Worm (Caenorhabditis elegans) whole organism, L1 larva: ENCODE measurements around the gene Y53F4B.25.
A peak's percentile ranks its signal among the peaks of the same experiment; 100 is the strongest.

Source experiments
- C34B4.2 ChIP-seq: sonication (generic microtip); optimal IDR thresholded peaks from 2 replicates; lab custom pipeline; 2017; ENCODE audit warnings: mild to moderate bottlenecking, missing genetic modification characterization, missing compliant biosample characterization
- F16B12.6 ChIP-seq: fragments of 150-350 bp; optimal IDR thresholded peaks from 2 replicates; lab custom pipeline; 2014; ENCODE audit warnings: missing biosample characterization, missing genetic modification characterization
- aha-1 ChIP-seq: fragments of 150-350 bp; optimal IDR thresholded peaks from 2 replicates; lab custom pipeline; 2014; ENCODE audit warnings: missing biosample characterization, missing genetic modification characterization
- alr-1 ChIP-seq: fragments of 200-800 bp; sonication (Bioruptor generic); optimal IDR thresholded peaks from 2 replicates; lab custom pipeline; 2018; ENCODE audit warnings: borderline replicate concordance, mild to moderate bottlenecking, missing genetic modification characterization, missing compliant biosample characterization
- aly-2 ChIP-seq: fragments of 150-350 bp; optimal IDR thresholded peaks from 2 replicates; lab custom pipeline; 2014; ENCODE audit warnings: missing biosample characterization, missing genetic modification characterization
- ama-1 ChIP-seq: fragments of 150-350 bp; optimal IDR thresholded peaks from 2 replicates; lab custom pipeline; 2014
- blmp-1 ChIP-seq: fragments of 150-350 bp; optimal IDR thresholded peaks from 2 replicates; lab custom pipeline; 2014; ENCODE audit warnings: missing biosample characterization, missing genetic modification characterization
- ceh-63 ChIP-seq: fragments of 200-800 bp; sonication (Bioruptor generic); optimal IDR thresholded peaks from 2 replicates; lab custom pipeline; 2018; ENCODE audit warnings: mild to moderate bottlenecking, missing genetic modification characterization, missing compliant biosample characterization
- ceh-82 ChIP-seq, 3 experiments: fragments of 150-350 bp in 1 of 3; sonication (generic microtip) in 2 of 3; optimal IDR thresholded peaks; 2 replicates each; lab custom pipeline; 2014 to 2017; ENCODE audit warnings: missing biosample characterization in 3 of 3, missing genetic modification characterization in 3 of 3
- ceh-88 ChIP-seq: fragments of 200-800 bp; sonication (Bioruptor generic); IDR thresholded peaks from 2 replicates; pipeline ENCODE4 v1.3.6; 2022; ENCODE audit warnings: missing genetic modification characterization, missing compliant biosample characterization
- ceh-90 ChIP-seq: sonication (generic microtip); optimal IDR thresholded peaks from 2 replicates; lab custom pipeline; 2016; ENCODE audit warnings: missing genetic modification characterization, missing compliant biosample characterization
- ces-1 ChIP-seq: fragments of 150-350 bp; optimal IDR thresholded peaks from 2 replicates; lab custom pipeline; 2014; ENCODE audit warnings: missing biosample characterization, missing genetic modification reagents, missing genetic modification characterization
- dsc-1 ChIP-seq: sonication (generic microtip); optimal IDR thresholded peaks from 2 replicates; lab custom pipeline; 2016; ENCODE audit warnings: mild to moderate bottlenecking, missing genetic modification characterization, missing compliant biosample characterization
- egl-13 ChIP-seq: sonication (generic microtip); optimal IDR thresholded peaks from 2 replicates; lab custom pipeline; 2016; ENCODE audit warnings: missing genotype, missing genetic modification reagents, missing genetic modification characterization, missing compliant biosample characterization
- egl-27 ChIP-seq, 2 experiments: fragments of 150-350 bp in 1 of 2; sonication (generic microtip); optimal IDR thresholded peaks; 3 replicates each; lab custom pipeline; 2017 to 2018; ENCODE audit warnings: missing biosample characterization in 2 of 2, missing genetic modification characterization in 2 of 2, missing genetic modification reagents in 2 of 2
- elt-2 ChIP-seq: sonication (generic microtip); optimal IDR thresholded peaks from 2 replicates; lab custom pipeline; 2016; ENCODE audit warnings: missing genetic modification characterization, mild to moderate bottlenecking, inconsistent platforms, missing compliant biosample characterization, missing genetic modification reagents
- elt-3 ChIP-seq, 6 experiments: fragments of 150-350 bp in 1 of 6; sonication (generic microtip); optimal IDR thresholded peaks; 2 replicates each; lab custom pipeline; 2017 to 2018; ENCODE audit warnings: missing biosample characterization in 6 of 6, missing genetic modification characterization in 6 of 6, inconsistent platforms in 1 of 6
- ets-5 ChIP-seq: fragments of 200-800 bp; sonication (Bioruptor generic); IDR thresholded peaks from 2 replicates; pipeline ENCODE4 v1.3.6; 2022; ENCODE audit warnings: missing genetic modification characterization, missing compliant biosample characterization
- fkh-10 ChIP-seq: sonication (generic microtip); optimal IDR thresholded peaks from 2 replicates; lab custom pipeline; 2017; ENCODE audit warnings: missing biosample characterization, missing genetic modification reagents, missing genetic modification characterization
- fkh-4 ChIP-seq: sonication (generic microtip); optimal IDR thresholded peaks from 2 replicates; lab custom pipeline; 2016; ENCODE audit warnings: missing compliant biosample characterization, missing genetic modification characterization, borderline replicate concordance
- fkh-8 ChIP-seq: sonication (generic microtip); optimal IDR thresholded peaks from 2 replicates; lab custom pipeline; 2016; ENCODE audit warnings: mild to moderate bottlenecking, missing genetic modification characterization, missing compliant biosample characterization
- hlh-17 ChIP-seq: fragments of 200-800 bp; sonication (Bioruptor generic); optimal IDR thresholded peaks from 2 replicates; lab custom pipeline; 2018; ENCODE audit warnings: missing genetic modification characterization, mild to moderate bottlenecking, missing compliant biosample characterization, moderate library complexity, borderline replicate concordance
- hlh-4 ChIP-seq: sonication (generic microtip); optimal IDR thresholded peaks from 2 replicates; lab custom pipeline; 2016; ENCODE audit warnings: mild to moderate bottlenecking, missing genetic modification characterization, missing compliant biosample characterization
- hpl-2 ChIP-seq: fragments of 150-350 bp; optimal IDR thresholded peaks from 2 replicates; lab custom pipeline; 2014; ENCODE audit warnings: missing biosample characterization, missing genetic modification reagents, missing genetic modification characterization
- isw-1 ChIP-seq: fragments of 200-800 bp; sonication (Bioruptor generic); IDR thresholded peaks from 2 replicates; pipeline ENCODE4 v1.3.6; 2022; ENCODE audit warnings: missing genetic modification characterization, missing compliant biosample characterization
- lin-15B ChIP-seq: fragments of 150-350 bp; sonication (generic microtip); optimal IDR thresholded peaks from 3 replicates; lab custom pipeline; 2014; ENCODE audit warnings: missing biosample characterization, missing genetic modification characterization
- lin-35 ChIP-seq, 2 experiments: fragments of 150-350 bp; optimal IDR thresholded peaks; 2 replicates each; lab custom pipeline; 2014; ENCODE audit warnings: missing biosample characterization in 2 of 2, missing genetic modification characterization in 2 of 2, missing genetic modification reagents in 2 of 2
- lir-3 ChIP-seq: sonication (generic microtip); optimal IDR thresholded peaks from 2 replicates; lab custom pipeline; 2016; ENCODE audit warnings: mild to moderate bottlenecking, missing genetic modification characterization, moderate library complexity, missing compliant biosample characterization; ENCODE audit not compliant: poor library complexity
- lsy-2 ChIP-seq, 2 experiments: fragments of 150-350 bp; optimal IDR thresholded peaks; 2 replicates each; lab custom pipeline; 2014; ENCODE audit warnings: missing biosample characterization in 2 of 2, missing genetic modification characterization in 2 of 2
- mef-2 ChIP-seq: fragments of 150-350 bp; optimal IDR thresholded peaks from 2 replicates; lab custom pipeline; 2014; ENCODE audit warnings: missing biosample characterization, missing genetic modification characterization
- mep-1 ChIP-seq: fragments of 150-350 bp; optimal IDR thresholded peaks from 2 replicates; lab custom pipeline; 2014; ENCODE audit warnings: missing biosample characterization, missing genetic modification characterization
- nhr-237 ChIP-seq: fragments of 150-350 bp; optimal IDR thresholded peaks from 2 replicates; lab custom pipeline; 2014; ENCODE audit warnings: missing biosample characterization, missing genetic modification characterization
- nhr-71 ChIP-seq: sonication (generic microtip); optimal IDR thresholded peaks from 2 replicates; lab custom pipeline; 2016; ENCODE audit warnings: mild to moderate bottlenecking, missing genetic modification characterization, moderate library complexity, missing compliant biosample characterization
- nhr-76 ChIP-seq: sonication (generic microtip); optimal IDR thresholded peaks from 2 replicates; lab custom pipeline; 2017; ENCODE audit warnings: missing biosample characterization, missing genetic modification characterization
- nhr-77 ChIP-seq: fragments of 150-350 bp; optimal IDR thresholded peaks from 2 replicates; lab custom pipeline; 2014; ENCODE audit warnings: missing biosample characterization, missing genetic modification characterization
- nhr-85 ChIP-seq: sonication (generic microtip); peaks from one replicate; lab custom pipeline; 2016; ENCODE audit warnings: missing genetic modification characterization, inconsistent platforms, missing compliant biosample characterization
- pqm-1 ChIP-seq: sonication (generic microtip); optimal IDR thresholded peaks from 3 replicates; lab custom pipeline; 2017; ENCODE audit warnings: missing biosample characterization, missing genetic modification characterization
- rnt-1 ChIP-seq: sonication (generic microtip); optimal IDR thresholded peaks from 2 replicates; lab custom pipeline; 2016; ENCODE audit warnings: mild to moderate bottlenecking, missing genetic modification characterization, moderate library complexity, missing compliant biosample characterization
- skn-1 ChIP-seq: fragments of 150-350 bp; optimal IDR thresholded peaks from 2 replicates; lab custom pipeline; 2014; ENCODE audit warnings: missing biosample characterization, missing genetic modification characterization
- snpc-4 ChIP-seq: fragments of 150-350 bp; optimal IDR thresholded peaks from 2 replicates; lab custom pipeline; 2014; ENCODE audit warnings: missing biosample characterization, missing genetic modification characterization
- sox-4 ChIP-seq: sonication (generic microtip); optimal IDR thresholded peaks from 2 replicates; lab custom pipeline; 2016; ENCODE audit warnings: missing genetic modification characterization, missing compliant biosample characterization
- tbx-2 ChIP-seq: sonication (generic microtip); optimal IDR thresholded peaks from 2 replicates; lab custom pipeline; 2016; ENCODE audit warnings: missing genetic modification characterization, missing compliant biosample characterization
- tlp-1 ChIP-seq: fragments of 150-350 bp; optimal IDR thresholded peaks from 2 replicates; lab custom pipeline; 2014; ENCODE audit warnings: missing biosample characterization, missing genetic modification characterization
- unc-30 ChIP-seq: sonication (generic microtip); optimal IDR thresholded peaks from 2 replicates; lab custom pipeline; 2017; ENCODE audit warnings: missing biosample characterization, missing genetic modification characterization
- unc-62 ChIP-seq: fragments of 150-350 bp; optimal IDR thresholded peaks from 2 replicates; lab custom pipeline; 2014; ENCODE audit warnings: missing biosample characterization, missing genetic modification reagents, missing genetic modification characterization
- unc-86 ChIP-seq: sonication (generic microtip); optimal IDR thresholded peaks from 2 replicates; lab custom pipeline; 2016; ENCODE audit warnings: missing genetic modification characterization, missing compliant biosample characterization
- zip-4 ChIP-seq: fragments of 200-800 bp; sonication (Bioruptor generic); optimal IDR thresholded peaks from 2 replicates; lab custom pipeline; 2018; ENCODE audit warnings: mild to moderate bottlenecking, missing genetic modification characterization, moderate library complexity, missing compliant biosample characterization
- ztf-11 ChIP-seq, 2 experiments: sonication (generic microtip); optimal IDR thresholded peaks; 2 replicates each; lab custom pipeline; 2016 to 2017; ENCODE audit warnings: missing genetic modification characterization in 2 of 2, missing biosample characterization in 1 of 2, missing compliant biosample characterization in 1 of 2
- ztf-4 ChIP-seq: fragments of 150-350 bp; optimal IDR thresholded peaks from 2 replicates; lab custom pipeline; 2014; ENCODE audit warnings: missing biosample characterization, missing genetic modification characterization

Y53F4B.25 gene

DNA sequence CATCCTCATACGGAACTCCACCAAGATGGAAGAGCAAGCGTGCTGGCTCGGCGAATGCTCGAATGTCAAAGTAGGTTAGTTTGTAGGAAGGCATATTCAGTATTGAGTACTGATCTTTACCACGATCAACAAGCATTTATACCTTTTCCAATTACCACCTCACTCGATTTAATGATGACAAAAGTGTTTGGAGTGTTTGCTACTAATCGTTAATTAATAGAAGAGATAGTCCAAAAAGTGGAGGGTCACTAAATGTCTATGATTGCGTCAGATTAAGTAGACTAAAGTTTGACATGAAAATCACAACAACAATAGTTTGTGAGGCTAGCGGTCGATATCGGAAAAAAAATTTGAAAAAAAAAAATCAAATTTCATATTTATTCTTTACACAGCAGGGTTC lies 47.2 kb downstream of the Y53F4B.25 start, which contains the start of gene gst-34:
TSS of gene gst-34 (minus strand) at position 101 of the 400 bp plus-strand sequence.
- TF ChIP-seq blmp-1 (tag; lab: Kevin White, UChicago) (peak; percentile 2), nhr-85 (peak; percentile 30), fkh-4 (tag; lab: Kevin White, UChicago) (no peak)

- no peak for TF ChIP-seq isw-1 (GFP tag; lab: Robert Waterston, UW)
- no peak for TF ChIP-seq dsc-1 (tag; lab: Kevin White, UChicago)
- TF ChIP-seq skn-1 (tag; lab: Kevin White, UChicago), result peak; percentile 49
- TF ChIP-seq, all 84 proteins: peak for 1
These were observed 49.3 kb downstream of the Y53F4B.25 start, which contains the start of gene gst-35 for ce11 chrII:15185289-15185688. Gene gst-35 (minus strand): TSS chrII:15185389.

ce11 chrII:15189956-15190355 lies 54.0 kb downstream of the Y53F4B.25 start:
- TF ChIP-seq fkh-10 (GFP tag; lab: Kevin White, UChicago) (peak; percentile 47), tbx-2 (no peak), hlh-4 (tag; lab: Kevin White, UChicago) (no peak), ceh-88 (no peak), ceh-63 (no peak), lsy-2 (tag; optimal IDR thresholded peaks at IDR 0.05; lab: Kevin White, UChicago) (peak; percentile 19 to 29), F16B12.6 (no peak), zip-4 (GFP tag; lab: Kevin White, UChicago) (no peak), C34B4.2 (tag; lab: Kevin White, UChicago) (no peak), lin-35 (GFP tag; optimal IDR thresholded peaks at IDR 0.05; lab: Kevin White, UChicago) (peak in 1 of 2 experiments; percentile 41), lir-3 (no peak), nhr-71 (tag; lab: Kevin White, UChicago) (peak; percentile 47), egl-13 (tag; lab: Kevin White, UChicago) (peak; percentile 57), ces-1 (GFP tag; lab: Kevin White, UChicago) (no peak), snpc-4 (no peak), egl-27 (tag; optimal IDR thresholded peaks at IDR 0.05; lab: Kevin White, UChicago) (no peak), fkh-8 (tag; lab: Kevin White, UChicago) (peak; percentile 79), rnt-1 (tag; lab: Kevin White, UChicago) (no peak), nhr-77 (tag; lab: Kevin White, UChicago) (no peak), alr-1 (tag; lab: Kevin White, UChicago) (no peak), skn-1 (tag; lab: Kevin White, UChicago) (no peak), hpl-2 (GFP tag; lab: Kevin White, UChicago) (no peak), elt-2 (tag; lab: Kevin White, UChicago) (no peak), ztf-11 (tag; optimal IDR thresholded peaks at IDR 0.05; lab: Kevin White, UChicago) (no peak), aly-2 (tag; lab: Kevin White, UChicago) (no peak), mep-1 (tag; lab: Kevin White, UChicago) (peak; percentile 28), ceh-90 (tag; lab: Kevin White, UChicago) (no peak), hlh-17 (no peak), unc-62 (no peak), nhr-76 (tag; lab: Kevin White, UChicago) (no peak), aha-1 (no peak), unc-86 (no peak), elt-3 (tag; optimal IDR thresholded peaks at IDR 0.05; lab: Kevin White, UChicago) (no peak), lin-15B (no peak), ztf-4 (tag; lab: Kevin White, UChicago) (no peak), pqm-1 (tag; lab: Kevin White, UChicago) (no peak), sox-4 (tag; lab: Kevin White, UChicago) (no peak), unc-30 (tag; lab: Kevin White, UChicago) (no peak), dsc-1 (tag; lab: Kevin White, UChicago) (peak; percentile 13), mef-2 (no peak), nhr-237 (tag; lab: Kevin White, UChicago) (no peak), ceh-82 (tag; optimal IDR thresholded peaks at IDR 0.05; lab: Kevin White, UChicago) (peak in 2 of 3 experiments; percentile 28 to 50), ets-5 (no peak), tlp-1 (tag; lab: Kevin White, UChicago) (no peak), ama-1 (lab: Kevin White, UChicago) (no peak)
